Worm (Caenorhabditis elegans): ENCODE results near the gene dpy-18.

Gene dpy-18

DNA sequence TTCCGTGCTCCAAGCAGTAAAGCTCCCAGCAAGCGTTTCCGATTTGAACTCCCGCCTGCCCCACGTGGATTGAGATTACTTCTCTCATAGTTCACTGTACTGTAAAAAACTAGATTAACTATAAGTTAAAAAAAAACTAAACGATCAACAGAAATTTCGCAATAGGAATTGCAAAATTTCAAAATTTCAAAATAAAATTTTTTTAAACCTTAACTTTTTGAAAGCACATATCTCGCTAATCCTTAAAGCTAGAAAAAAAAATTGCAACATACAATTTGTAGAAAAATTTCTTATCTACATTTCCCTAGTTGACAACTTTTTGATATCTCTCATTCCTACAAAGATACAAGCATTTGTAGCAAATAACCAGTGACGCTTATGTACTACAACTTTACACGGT is 6.1 kb downstream of the dpy-18 start, which contains the start of gene tba-7 (continued):
- TF ChIP-seq efl-3 (GFP tag; optimal IDR thresholded peaks at IDR 0.05): no peak

DNA sequence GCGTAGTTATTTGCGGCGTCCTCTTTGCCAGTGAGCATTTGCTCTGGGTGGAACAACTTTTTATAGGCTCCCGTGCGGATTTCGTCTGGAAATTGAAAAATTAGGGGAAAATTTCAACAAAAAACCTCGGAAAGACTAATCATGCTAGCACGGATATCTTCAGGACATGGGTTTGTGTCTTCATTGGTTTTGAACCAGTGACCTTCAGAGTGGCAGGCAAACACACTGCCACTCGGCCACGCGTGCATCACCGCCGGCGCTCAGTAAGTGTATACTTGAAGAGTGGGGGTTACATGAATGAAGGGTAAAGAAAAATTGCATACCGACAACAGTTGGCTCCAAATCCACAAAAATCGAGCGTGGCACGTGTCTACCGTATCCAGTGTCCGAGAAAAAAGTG is 6.5 kb downstream of the dpy-18 start:
- TF ChIP-seq pag-3 (tag; optimal IDR thresholded peaks at IDR 0.05; ENCODE audit: borderline replicate concordance, insufficient read depth): no peak
- TF ChIP-seq xbp-1 (tag; optimal IDR thresholded peaks at IDR 0.05): peak; percentile 62
- TF ChIP-seq snpc-4 (tag; optimal IDR thresholded peaks at IDR 0.05): peak; percentile 50
- peak; percentile 82 for TF ChIP-seq nhr-47 (tag; optimal IDR thresholded peaks at IDR 0.05)
- TF ChIP-seq ama-1 (optimal IDR thresholded peaks at IDR 0.05): no peak
- TF ChIP-seq mep-1 (tag; optimal IDR thresholded peaks at IDR 0.05): peak; percentile 60
- TF ChIP-seq snu-23 (GFP tag; optimal IDR thresholded peaks at IDR 0.05): peak; percentile 78
- TF ChIP-seq sox-4 (tag; optimal IDR thresholded peaks at IDR 0.05): no peak
- TF ChIP-seq ztf-4 (tag; optimal IDR thresholded peaks at IDR 0.05): no peak
- no peak for TF ChIP-seq ces-1 (GFP tag; optimal IDR thresholded peaks at IDR 0.05)
- peak; percentile 45 for TF ChIP-seq elt-2 (tag; optimal IDR thresholded peaks at IDR 0.05)
- TF ChIP-seq dpl-1 (GFP tag; optimal IDR thresholded peaks at IDR 0.05): peak; percentile 8 to 62 (median 49)
- no peak for TF ChIP-seq sup-37 (GFP tag; optimal IDR thresholded peaks at IDR 0.05)
- no peak for TF ChIP-seq aly-2 (tag; optimal IDR thresholded peaks at IDR 0.05)
- peak; percentile 42 to 64 for TF ChIP-seq lsy-2 (tag; optimal IDR thresholded peaks at IDR 0.05)
- peak; percentile 51 for TF ChIP-seq fkh-8 (tag; optimal IDR thresholded peaks at IDR 0.05)
- TF ChIP-seq tlp-1 (tag; optimal IDR thresholded peaks at IDR 0.05): no peak
- TF ChIP-seq grh-1 (GFP tag; IDR thresholded peaks at IDR 0.05): no peak
- TF ChIP-seq blmp-1 (tag; optimal IDR thresholded peaks at IDR 0.05): no peak
- peak; percentile 46 for TF ChIP-seq unc-86 (tag; optimal IDR thresholded peaks at IDR 0.05)
- no peak for TF ChIP-seq zag-1 (tag; optimal IDR thresholded peaks at IDR 0.05)
- no peak for TF ChIP-seq nhr-237 (tag; optimal IDR thresholded peaks at IDR 0.05)
- TF ChIP-seq fos-1 (tag; optimal IDR thresholded peaks at IDR 0.05): peak; percentile 49
- TF ChIP-seq egl-13 (tag; optimal IDR thresholded peaks at IDR 0.05): peak; percentile 55
- no peak for TF ChIP-seq ceh-90 (tag; optimal IDR thresholded peaks at IDR 0.05)
- no peak for TF ChIP-seq nhr-28 (tag; optimal IDR thresholded peaks at IDR 0.05)
- TF ChIP-seq nhr-90 (tag; optimal IDR thresholded peaks at IDR 0.05; ENCODE audit: poor library complexity): peak; percentile 57
- peak; percentile 69 for TF ChIP-seq nhr-19 (GFP tag; conservative IDR thresholded peaks at IDR 0.05)
- TF ChIP-seq zip-4 (GFP tag; optimal IDR thresholded peaks at IDR 0.05): peak; percentile 36
- TF ChIP-seq ceh-8 (GFP tag; optimal IDR thresholded peaks at IDR 0.05): no peak
- no peak for TF ChIP-seq nhr-71 (tag; optimal IDR thresholded peaks at IDR 0.05)
- peak; percentile 33 for TF ChIP-seq skn-1 (tag; optimal IDR thresholded peaks at IDR 0.05)
- no peak for TF ChIP-seq hlh-4 (tag; optimal IDR thresholded peaks at IDR 0.05)
- peak; percentile 55 for TF ChIP-seq vab-15 (tag; optimal IDR thresholded peaks at IDR 0.05)
- peak; percentile 60 for TF ChIP-seq irx-1 (tag; optimal IDR thresholded peaks at IDR 0.05)
- TF ChIP-seq egl-27 (tag; optimal IDR thresholded peaks at IDR 0.05): no peak
- no peak for TF ChIP-seq Y116A8C.19 (tag; optimal IDR thresholded peaks at IDR 0.05; ENCODE audit: borderline replicate concordance)
- no peak for TF ChIP-seq jun-1 (tag; optimal IDR thresholded peaks at IDR 0.05)
- TF ChIP-seq unc-30 (tag; optimal IDR thresholded peaks at IDR 0.05): no peak
- TF ChIP-seq C34B4.2 (tag; optimal IDR thresholded peaks at IDR 0.05): no peak
- TF ChIP-seq lin-35 (GFP tag; optimal IDR thresholded peaks at IDR 0.05): peak; percentile 58 to 73
- no peak for TF ChIP-seq C04F5.9 (tag; optimal IDR thresholded peaks at IDR 0.05)
- peak; percentile 57 for TF ChIP-seq swsn-7 (tag; optimal IDR thresholded peaks at IDR 0.05)
- no peak for TF ChIP-seq aha-1 (tag; optimal IDR thresholded peaks at IDR 0.05)
- no peak for TF ChIP-seq ceh-63 (GFP tag; optimal IDR thresholded peaks at IDR 0.05)
- no peak for TF ChIP-seq pqm-1 (tag; optimal IDR thresholded peaks at IDR 0.05)
- peak; percentile 42 for TF ChIP-seq isw-1 (GFP tag; IDR thresholded peaks at IDR 0.05)
- TF ChIP-seq nhr-84 (tag; optimal IDR thresholded peaks at IDR 0.05): no peak
- peak; percentile 41 to 82 (median 49) for TF ChIP-seq ceh-82 (tag; optimal IDR thresholded peaks at IDR 0.05)
- no peak for TF ChIP-seq alr-1 (tag; optimal IDR thresholded peaks at IDR 0.05; ENCODE audit: borderline replicate concordance)
- TF ChIP-seq unc-62 (GFP tag; optimal IDR thresholded peaks at IDR 0.05): no peak

Data from whole organism, L1 larva.